Worm (Caenorhabditis elegans) whole organism, L4 larva: ENCODE data around the gene K12H4.5.
A peak's percentile ranks its signal among the peaks of the same experiment; 100 is the strongest.

Source experiments
- F37D6.2 ChIP-seq: sonication (generic microtip); optimal IDR thresholded peaks from 2 replicates; lab custom pipeline; 2016; ENCODE audit warnings: mild to moderate bottlenecking, missing genetic modification characterization, missing compliant biosample characterization
- F44E2.7 ChIP-seq: fragments of 200-800 bp; sonication (Bioruptor generic); IDR thresholded peaks from 2 replicates; pipeline ENCODE4 v2.1.2; 2022; ENCODE audit warnings: missing genetic modification characterization, missing compliant biosample characterization
- F49E8.2 ChIP-seq: sonication (generic microtip); optimal IDR thresholded peaks from 2 replicates; lab custom pipeline; 2016; ENCODE audit warnings: missing compliant biosample characterization, mild to moderate bottlenecking, missing genetic modification characterization, borderline replicate concordance
- R02D3.7 ChIP-seq: fragments of 150-350 bp; sonication (generic microtip); optimal IDR thresholded peaks from 3 replicates; lab custom pipeline; 2014; ENCODE audit warnings: missing biosample characterization, missing genetic modification characterization
- T20F7.1 ChIP-seq: fragments of 200-800 bp; sonication (Bioruptor generic); optimal IDR thresholded peaks from 2 replicates; lab custom pipeline; 2018; ENCODE audit warnings: mild to moderate bottlenecking, missing genetic modification characterization, missing compliant biosample characterization
- ZK337.2 ChIP-seq: fragments of 200-800 bp; sonication (Bioruptor generic); IDR thresholded peaks from 2 replicates; pipeline ENCODE4 v1.3.6; 2022; ENCODE audit warnings: missing genetic modification reagents, missing genetic modification characterization, missing compliant biosample characterization
- ZK546.5 ChIP-seq, 2 experiments: sonication (generic microtip); optimal IDR thresholded peaks; 2 replicates each; lab custom pipeline; 2017; ENCODE audit warnings: missing biosample characterization in 2 of 2, missing genetic modification characterization in 2 of 2
- aha-1 ChIP-seq: fragments of 150-350 bp; peaks from one replicate; lab custom pipeline; 2014; ENCODE audit warnings: missing biosample characterization, missing genetic modification characterization
- arid-1 ChIP-seq: fragments of 200-800 bp; sonication (Bioruptor generic); conservative IDR thresholded peaks from 2 replicates; pipeline ENCODE4 v1.3.6; 2022; ENCODE audit warnings: missing genetic modification reagents, missing genetic modification characterization, missing compliant biosample characterization
- ceh-20 ChIP-seq: fragments of 200-800 bp; sonication (Bioruptor generic); IDR thresholded peaks from 2 replicates; pipeline ENCODE4 v1.3.6; 2022; ENCODE audit warnings: missing genetic modification reagents, missing genetic modification characterization, missing compliant biosample characterization
- ceh-62 ChIP-seq: sonication (generic microtip); optimal IDR thresholded peaks from 2 replicates; lab custom pipeline; 2017; ENCODE audit warnings: missing biosample characterization, missing genetic modification characterization
- ces-1 ChIP-seq: fragments of 150-350 bp; sonication (generic microtip); optimal IDR thresholded peaks from 4 replicates; lab custom pipeline; 2014; ENCODE audit warnings: missing biosample characterization, missing genetic modification reagents, missing genetic modification characterization
- ctbp-1 ChIP-seq: fragments of 200-800 bp; sonication (Bioruptor generic); IDR thresholded peaks from 2 replicates; pipeline ENCODE4 v1.3.6; 2022; ENCODE audit warnings: missing genetic modification reagents, missing genetic modification characterization, missing compliant biosample characterization
- daf-12 ChIP-seq: fragments of 150-350 bp; optimal IDR thresholded peaks from 2 replicates; lab custom pipeline; 2014; ENCODE audit warnings: missing biosample characterization, missing genetic modification reagents, missing genetic modification characterization
- daf-8 ChIP-seq: fragments of 200-800 bp; sonication (Bioruptor generic); IDR thresholded peaks from 2 replicates; pipeline ENCODE4 v1.3.6; 2022; ENCODE audit warnings: missing genetic modification characterization, missing compliant biosample characterization
- dmd-6 ChIP-seq: fragments of 200-800 bp; sonication (Bioruptor generic); IDR thresholded peaks from 2 replicates; pipeline ENCODE4 v1.3.6; 2022; ENCODE audit warnings: missing genetic modification reagents, missing genetic modification characterization, missing compliant biosample characterization
- dmd-8 ChIP-seq: fragments of 200-800 bp; sonication (Bioruptor generic); IDR thresholded peaks from 2 replicates; pipeline ENCODE4 v1.3.6; 2022; ENCODE audit warnings: missing genetic modification characterization, missing compliant biosample characterization
- dpl-1 ChIP-seq: fragments of 150-350 bp; optimal IDR thresholded peaks from 2 replicates; lab custom pipeline; 2014; ENCODE audit warnings: missing biosample characterization, missing genetic modification reagents, missing genetic modification characterization
- fkh-10 ChIP-seq: fragments of 150-350 bp; optimal IDR thresholded peaks from 2 replicates; lab custom pipeline; 2014; ENCODE audit warnings: missing biosample characterization, missing genetic modification reagents, missing genetic modification characterization
- gei-8 ChIP-seq: fragments of 200-800 bp; sonication (Bioruptor generic); optimal IDR thresholded peaks from 2 replicates; lab custom pipeline; 2018; ENCODE audit warnings: mild to moderate bottlenecking, missing genetic modification characterization, missing compliant biosample characterization
- hlh-11 ChIP-seq: fragments of 200-800 bp; sonication (Bioruptor generic); optimal IDR thresholded peaks from 2 replicates; lab custom pipeline; 2018; ENCODE audit warnings: mild to moderate bottlenecking, missing genetic modification characterization, missing compliant biosample characterization
- jun-1 ChIP-seq: fragments of 150-350 bp; optimal IDR thresholded peaks from 2 replicates; lab custom pipeline; 2014; ENCODE audit warnings: missing biosample characterization, missing genetic modification reagents, missing genetic modification characterization
- lin-15B ChIP-seq: fragments of 150-350 bp; sonication (generic microtip); optimal IDR thresholded peaks from 3 replicates; lab custom pipeline; 2014; ENCODE audit warnings: missing biosample characterization, missing genetic modification characterization
- lin-29 ChIP-seq: fragments of 200-800 bp; sonication (Bioruptor generic); IDR thresholded peaks from 2 replicates; pipeline ENCODE4 v1.3.6; 2022; ENCODE audit warnings: missing genetic modification reagents, missing genetic modification characterization, missing compliant biosample characterization
- lin-38 ChIP-seq: fragments of 200-800 bp; sonication (Bioruptor generic); IDR thresholded peaks from 2 replicates; pipeline ENCODE4 v1.3.6; 2022; ENCODE audit warnings: missing genetic modification reagents, missing genetic modification characterization, missing compliant biosample characterization
- lir-3 ChIP-seq: sonication (generic microtip); optimal IDR thresholded peaks from 2 replicates; lab custom pipeline; 2016; ENCODE audit warnings: mild to moderate bottlenecking, missing genetic modification characterization, missing compliant biosample characterization
- lsy-2 ChIP-seq, 2 experiments: fragments of 150-350 bp in 1 of 2; sonication (generic microtip) in 1 of 2; optimal IDR thresholded peaks; 2 replicates each; lab custom pipeline; 2014 to 2017; ENCODE audit warnings: missing biosample characterization in 2 of 2, missing genetic modification characterization in 2 of 2
- madf-5 ChIP-seq, 2 experiments: fragments of 200-800 bp; sonication (Bioruptor generic); IDR thresholded peaks; 2 replicates each; pipeline ENCODE4 v1.3.6; 2022; ENCODE audit warnings: missing compliant biosample characterization in 2 of 2, missing genetic modification characterization in 2 of 2
- madf-9 ChIP-seq: fragments of 200-800 bp; sonication (Bioruptor generic); conservative IDR thresholded peaks from 2 replicates; pipeline ENCODE4 v1.3.6; 2022; ENCODE audit warnings: missing genetic modification reagents, missing genetic modification characterization, missing compliant biosample characterization
- nhr-10 ChIP-seq: fragments of 150-350 bp; optimal IDR thresholded peaks from 2 replicates; lab custom pipeline; 2014; ENCODE audit warnings: missing biosample characterization, missing genetic modification characterization
- nhr-102 ChIP-seq: sonication (generic microtip); optimal IDR thresholded peaks from 2 replicates; lab custom pipeline; 2016; ENCODE audit warnings: mild to moderate bottlenecking, missing genetic modification characterization, moderate library complexity, missing compliant biosample characterization
- nhr-28 ChIP-seq: fragments of 150-350 bp; optimal IDR thresholded peaks from 2 replicates; lab custom pipeline; 2014; ENCODE audit warnings: missing biosample characterization, missing genetic modification characterization
- nhr-48 ChIP-seq: sonication (generic microtip); optimal IDR thresholded peaks from 2 replicates; lab custom pipeline; 2016; ENCODE audit warnings: mild to moderate bottlenecking, missing genetic modification characterization, missing compliant biosample characterization
- rbr-2 ChIP-seq: sonication (generic microtip); optimal IDR thresholded peaks from 2 replicates; lab custom pipeline; 2016; ENCODE audit warnings: missing genotype, missing genetic modification characterization, missing compliant biosample characterization
- saeg-2 ChIP-seq: fragments of 200-800 bp; sonication (Bioruptor generic); IDR thresholded peaks from 2 replicates; pipeline ENCODE4 v1.3.6; 2022; ENCODE audit warnings: missing genetic modification reagents, missing genetic modification characterization, missing compliant biosample characterization
- snpc-1.2 ChIP-seq: fragments of 200-800 bp; sonication (Bioruptor generic); IDR thresholded peaks from 2 replicates; pipeline ENCODE4 v1.3.6; 2022; ENCODE audit warnings: missing genetic modification reagents, missing genetic modification characterization, missing compliant biosample characterization
- snpc-4 ChIP-seq: fragments of 150-350 bp; optimal IDR thresholded peaks from 2 replicates; lab custom pipeline; 2014; ENCODE audit warnings: missing biosample characterization, missing genetic modification characterization
- spr-1 ChIP-seq: sonication (generic microtip); optimal IDR thresholded peaks from 2 replicates; lab custom pipeline; 2016; ENCODE audit warnings: mild to moderate bottlenecking, missing genetic modification characterization, missing compliant biosample characterization
- spr-3 ChIP-seq: fragments of 200-800 bp; sonication (Bioruptor generic); optimal IDR thresholded peaks from 2 replicates; lab custom pipeline; 2018; ENCODE audit warnings: mild to moderate bottlenecking, missing genetic modification characterization, missing compliant biosample characterization
- zfp-3 ChIP-seq: fragments of 200-800 bp; sonication (Bioruptor generic); conservative IDR thresholded peaks from 2 replicates; pipeline ENCODE4 v1.3.6; 2022; ENCODE audit warnings: missing genetic modification reagents, missing genetic modification characterization, missing compliant biosample characterization
- ztf-11 ChIP-seq: fragments of 150-350 bp; optimal IDR thresholded peaks from 2 replicates; lab custom pipeline; 2014; ENCODE audit warnings: missing biosample characterization, missing genetic modification characterization

The K12H4.5 gene

DNA sequence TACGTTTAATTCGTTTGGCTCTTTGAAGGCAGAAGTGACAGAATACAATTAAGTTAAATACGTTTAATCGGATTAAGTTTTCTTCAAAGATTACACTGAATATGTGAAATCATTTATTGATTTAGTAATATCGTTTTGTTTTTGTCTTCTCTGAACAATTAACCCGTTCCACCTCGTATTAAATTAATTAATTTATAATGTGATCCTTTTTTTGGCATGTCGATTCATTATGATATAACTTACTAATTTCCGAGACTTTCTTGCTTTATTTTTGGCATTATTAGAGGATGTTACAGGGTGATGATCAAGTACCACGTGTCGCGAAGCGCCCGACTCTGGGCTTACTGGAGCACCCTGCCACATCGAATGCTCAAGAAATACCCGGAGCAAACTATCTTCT, at the start of gene K12H4.5:
Gene K12H4.5, plus strand, starts transcription at position 301 of the 400 bp plus-strand sequence.
- TF ChIP-seq F44E2.7 (GFP tag; lab: Robert Waterston, UW) (no peak), daf-8 (no peak), ZK546.5 (tag; optimal IDR thresholded peaks at IDR 0.05; lab: Kevin White, UChicago) (no peak), ZK337.2 (no peak), dmd-8 (GFP tag; lab: Robert Waterston, UW) (no peak)
- TF ChIP-seq, all 104 proteins: peak for 0

- no peak for TF ChIP-seq daf-12
- TF ChIP-seq aha-1 (tag; lab: Kevin White, UChicago) = peak; percentile 50
Observed at ce11 chrIII:7996353-7996752, 47.9 kb upstream of the K12H4.5 start, which contains the start of gene npr-17. TSS of gene npr-17 (minus strand) at chrIII:7996453.

- TF ChIP-seq arid-1 (GFP tag; lab: Robert Waterston, UW) = no peak
- TF ChIP-seq nhr-10 (tag; lab: Kevin White, UChicago) = no peak
- TF ChIP-seq lir-3 (tag; lab: Kevin White, UChicago) = no peak
- no peak for TF ChIP-seq ctbp-1
- no peak for TF ChIP-seq gei-8 (GFP tag; lab: Kevin White, UChicago)
- no peak for TF ChIP-seq lin-15B (tag; lab: Kevin White, UChicago)
- no peak for TF ChIP-seq jun-1 (tag; lab: Kevin White, UChicago)
- no peak for TF ChIP-seq nhr-48 (tag; lab: Kevin White, UChicago)
- no peak for TF ChIP-seq R02D3.7
- no peak for TF ChIP-seq saeg-2 (GFP tag; lab: Robert Waterston, UW)
- no peak for TF ChIP-seq madf-9 (GFP tag; lab: Robert Waterston, UW)
- no peak for TF ChIP-seq lsy-2 (tag; optimal IDR thresholded peaks at IDR 0.05; lab: Kevin White, UChicago)
- TF ChIP-seq F37D6.2 (tag; lab: Kevin White, UChicago) = no peak
- TF ChIP-seq, all 104 proteins: peak for 0
Observed at ce11 chrIII:7997447-7998046, 46.7 kb upstream of the K12H4.5 start.

DNA sequence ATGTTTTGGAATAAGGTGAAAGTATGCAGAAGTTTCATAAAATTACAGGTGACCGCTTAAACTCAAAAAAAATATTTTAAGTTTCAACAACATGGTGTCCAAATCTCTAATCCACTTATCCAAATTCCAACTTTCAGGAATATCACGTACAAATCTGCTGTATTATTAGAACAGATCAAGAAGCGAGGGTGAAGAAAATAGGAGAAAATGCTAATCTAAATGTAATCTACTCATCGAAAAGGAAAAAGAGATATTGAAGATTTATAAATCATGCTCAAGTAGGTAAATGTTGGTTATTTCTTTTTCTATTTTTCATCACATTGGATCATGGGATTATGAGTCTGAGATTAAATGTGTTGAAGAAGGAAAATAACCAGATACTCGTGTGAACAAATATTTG, 42.7 kb upstream of the K12H4.5 start:
- TF ChIP-seq F49E8.2 (tag; lab: Kevin White, UChicago) (no peak), aha-1 (tag; lab: Kevin White, UChicago) (peak; percentile 67), lin-29 (GFP tag; lab: Robert Waterston, UW) (no peak), nhr-28 (tag; lab: Kevin White, UChicago) (no peak)

DNA sequence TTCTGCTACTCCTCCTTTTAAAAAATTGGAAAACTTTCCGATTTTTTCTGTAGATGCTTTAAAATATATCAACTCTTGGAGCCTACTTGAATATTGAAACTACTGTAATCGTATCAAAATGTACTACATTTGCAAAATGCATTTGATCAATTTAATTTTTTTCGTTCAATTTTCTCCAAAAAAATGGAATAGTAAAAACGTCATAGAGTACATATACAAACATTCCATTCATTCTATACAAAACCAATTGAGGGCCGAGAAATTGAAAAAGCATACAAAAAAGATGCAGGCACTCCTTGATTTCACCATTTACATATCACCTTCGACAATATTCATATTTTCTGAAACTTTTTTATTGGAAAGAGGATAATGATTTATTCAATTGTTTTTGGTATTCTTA, 40.2 kb upstream of the K12H4.5 start, which contains the start of gene C06G4.6:
Gene C06G4.6, plus strand, starts transcription at position 301 of the 400 bp plus-strand sequence.
- no peak for TF ChIP-seq lsy-2 (tag; optimal IDR thresholded peaks at IDR 0.05; lab: Kevin White, UChicago)
- peak; percentile 29 for TF ChIP-seq aha-1 (tag; lab: Kevin White, UChicago)

ce11 chrIII:8009769-8010168, 34.5 kb upstream of the K12H4.5 start, which contains the start of gene cit-1.1:
TSS of gene cit-1.1 (minus strand) at chrIII:8009821.
- TF ChIP-seq hlh-11 (tag; lab: Kevin White, UChicago) (no peak), lsy-2 (tag; optimal IDR thresholded peaks at IDR 0.05; lab: Kevin White, UChicago) (peak in 1 of 2 experiments; percentile 35), snpc-1.2 (GFP tag; lab: Robert Waterston, UW) (no peak), zfp-3 (GFP tag; lab: Robert Waterston, UW) (no peak), spr-1 (tag; lab: Kevin White, UChicago) (no peak), ceh-62 (tag; lab: Kevin White, UChicago) (no peak), daf-12 (no peak), aha-1 (tag; lab: Kevin White, UChicago) (peak; percentile 92), ztf-11 (tag; lab: Kevin White, UChicago) (no peak), nhr-28 (tag; lab: Kevin White, UChicago) (no peak), spr-3 (no peak), ceh-20 (no peak), lin-38 (peak; percentile 81), dpl-1 (GFP tag; lab: Kevin White, UChicago) (peak; percentile 37), dmd-6 (GFP tag; lab: Robert Waterston, UW) (no peak), ces-1 (GFP tag; lab: Kevin White, UChicago) (no peak), fkh-10 (GFP tag; lab: Kevin White, UChicago) (no peak), T20F7.1 (GFP tag; lab: Kevin White, UChicago) (no peak), madf-5 (GFP tag; IDR thresholded peaks at IDR 0.05; lab: Robert Waterston, UW) (no peak), nhr-102 (tag; lab: Kevin White, UChicago) (no peak), rbr-2 (tag; lab: Kevin White, UChicago) (no peak), snpc-4 (tag; lab: Kevin White, UChicago) (no peak)
